Fruit fly (Drosophila melanogaster): Measurements from ENCODE around the gene Nmnat.

Nmnat gene

dm6 chr3R:24944920-24945853, at the start of gene Nmnat, which contains the start of gene ssh (continued):
- peak; percentile 56 for TF ChIP-seq CG13775 (GFP tag; optimal IDR thresholded peaks at IDR 0.05)
- TF ChIP-seq Awh (GFP tag; IDR thresholded peaks at IDR 0.05), result no peak
- TF ChIP-seq Rx (GFP tag; IDR thresholded peaks at IDR 0.05), result no peak
- no peak for TF ChIP-seq CG9876 (GFP tag; optimal IDR thresholded peaks at IDR 0.05)
- TF ChIP-seq CG7745 (tag; optimal IDR thresholded peaks at IDR 0.05), result no peak
- TF ChIP-seq vnd (GFP tag; IDR thresholded peaks at IDR 0.05; ENCODE audit: partially characterized antibody), result peak; percentile 91
- TF ChIP-seq seq (GFP tag; IDR thresholded peaks at IDR 0.05), result no peak
- no peak for TF ChIP-seq CG14667 (GFP tag; IDR thresholded peaks at IDR 0.05)
- TF ChIP-seq Myb (GFP tag; optimal IDR thresholded peaks at IDR 0.05), result peak; percentile 67
- TF ChIP-seq ato (GFP tag; IDR thresholded peaks at IDR 0.05; ENCODE audit: partially characterized antibody), result peak; percentile 63
- TF ChIP-seq zfh1 (GFP tag; IDR thresholded peaks at IDR 0.05), result no peak
- TF ChIP-seq bcd (GFP tag; optimal IDR thresholded peaks at IDR 0.05), result peak; percentile 19
- no peak for TF ChIP-seq wek (GFP tag; optimal IDR thresholded peaks at IDR 0.05)
- peak; percentile 40 for TF ChIP-seq Dp (GFP tag; optimal IDR thresholded peaks at IDR 0.05)
- TF ChIP-seq Jarid2 (GFP tag; optimal IDR thresholded peaks at IDR 0.05), result no peak
- no peak for TF ChIP-seq gcm (GFP tag; optimal IDR thresholded peaks at IDR 0.05)
- TF ChIP-seq CG14965 (GFP tag; optimal IDR thresholded peaks at IDR 0.05; ENCODE audit: borderline replicate concordance), result no peak
- no peak for TF ChIP-seq TFAM (GFP tag; optimal IDR thresholded peaks at IDR 0.05)
- TF ChIP-seq sob (GFP tag; IDR thresholded peaks at IDR 0.05), result peak; percentile 65
- TF ChIP-seq CG17359 (tag; optimal IDR thresholded peaks at IDR 0.05), result no peak
- TF ChIP-seq CG12219 (GFP tag; optimal IDR thresholded peaks at IDR 0.05), result no peak
- no peak for TF ChIP-seq CG32767 (GFP tag; IDR thresholded peaks at IDR 0.05)
- TF ChIP-seq Dref (GFP tag; IDR thresholded peaks at IDR 0.05), result peak; percentile 92
- peak; percentile 68 for TF ChIP-seq CG2120 (GFP tag; optimal IDR thresholded peaks at IDR 0.05)
- TF ChIP-seq E2f2 (GFP tag; IDR thresholded peaks at IDR 0.05), result peak; percentile 32
- TF ChIP-seq pfk (GFP tag; optimal IDR thresholded peaks at IDR 0.05), result no peak
- TF ChIP-seq C15 (GFP tag; IDR thresholded peaks at IDR 0.05), result 0 out of 3 replicates have a peak, but pooled peaks have one; percentile 52
- TF ChIP-seq CG10209 (GFP tag; optimal IDR thresholded peaks at IDR 0.05), result peak; percentile 5
- TF ChIP-seq toy (GFP tag; IDR thresholded peaks at IDR 0.05), result no peak
- no peak for TF ChIP-seq en (GFP tag; optimal IDR thresholded peaks at IDR 0.05)
- TF ChIP-seq vvl (GFP tag; IDR thresholded peaks at IDR 0.05), result no peak
- peak; percentile 87 for TF ChIP-seq bbx (GFP tag; IDR thresholded peaks at IDR 0.05; ENCODE audit: partially characterized antibody)
- TF ChIP-seq jigr1 (GFP tag; IDR thresholded peaks at IDR 0.05), result no peak
- no peak for TF ChIP-seq CG2875 (GFP tag; optimal IDR thresholded peaks at IDR 0.05)
- no peak for TF ChIP-seq CG5180 (GFP tag; optimal IDR thresholded peaks at IDR 0.05)
- no peak for TF ChIP-seq CG14441 (GFP tag; IDR thresholded peaks at IDR 0.05)
- no peak for TF ChIP-seq twi (tag; optimal IDR thresholded peaks at IDR 0.05)
- no peak for TF ChIP-seq Sox102F (GFP tag; optimal IDR thresholded peaks at IDR 0.05)
- peak; percentile 37 for TF ChIP-seq Side (GFP tag; optimal IDR thresholded peaks at IDR 0.05)
- TF ChIP-seq BEAF-32 (GFP tag; optimal IDR thresholded peaks at IDR 0.05), result peak; percentile 97
- TF ChIP-seq pzg (GFP tag; optimal IDR thresholded peaks at IDR 0.05), result peak; percentile 89
- peak; percentile 80 for TF ChIP-seq Opbp (GFP tag; IDR thresholded peaks at IDR 0.05; ENCODE audit: partially characterized antibody)
- TF ChIP-seq ab (GFP tag; optimal IDR thresholded peaks at IDR 0.05), result no peak
- peak; percentile 19; the same call in 1 of the 4 replicates for TF ChIP-seq chinmo (GFP tag; IDR thresholded peaks at IDR 0.05; ENCODE audit: partially characterized antibody)
- peak; percentile 30; the same call in 1 of the 2 replicates for TF ChIP-seq CG3847 (GFP tag; IDR thresholded peaks at IDR 0.05)
- no peak for TF ChIP-seq CG8359 (GFP tag; optimal IDR thresholded peaks at IDR 0.05; ENCODE audit: borderline replicate concordance)
- no peak for TF ChIP-seq CG1529 (GFP tag; optimal IDR thresholded peaks at IDR 0.05)
- no peak for TF ChIP-seq CG10147 (GFP tag; optimal IDR thresholded peaks at IDR 0.05)
